Worm (Caenorhabditis elegans) whole organism, L1 larva: ENCODE data around the gene asna-1.

Experiments used
- C04F5.9 ChIP-seq: sonication (generic microtip); optimal IDR thresholded peaks from 2 replicates; lab custom pipeline; 2016; ENCODE audit warnings: missing genetic modification characterization, missing compliant biosample characterization
- C34B4.2 ChIP-seq: sonication (generic microtip); optimal IDR thresholded peaks from 2 replicates; lab custom pipeline; 2017; ENCODE audit warnings: mild to moderate bottlenecking, missing genetic modification characterization, missing compliant biosample characterization
- aha-1 ChIP-seq: fragments of 150-350 bp; optimal IDR thresholded peaks from 2 replicates; lab custom pipeline; 2014; ENCODE audit warnings: missing biosample characterization, missing genetic modification characterization
- ama-1 ChIP-seq: fragments of 150-350 bp; optimal IDR thresholded peaks from 2 replicates; lab custom pipeline; 2014
- ceh-63 ChIP-seq: fragments of 200-800 bp; sonication (Bioruptor generic); optimal IDR thresholded peaks from 2 replicates; lab custom pipeline; 2018; ENCODE audit warnings: mild to moderate bottlenecking, missing genetic modification characterization, missing compliant biosample characterization
- ceh-8 ChIP-seq: fragments of 200-800 bp; sonication (Bioruptor generic); optimal IDR thresholded peaks from 2 replicates; lab custom pipeline; 2018; ENCODE audit warnings: mild to moderate bottlenecking, missing genetic modification characterization, moderate library complexity, missing compliant biosample characterization
- ceh-82 ChIP-seq, 3 experiments: fragments of 150-350 bp in 1 of 3; sonication (generic microtip) in 2 of 3; optimal IDR thresholded peaks; 2 replicates each; lab custom pipeline; 2014 to 2017; ENCODE audit warnings: missing biosample characterization in 3 of 3, missing genetic modification characterization in 3 of 3
- ceh-88 ChIP-seq: fragments of 200-800 bp; sonication (Bioruptor generic); IDR thresholded peaks from 2 replicates; pipeline ENCODE4 v1.3.6; 2022; ENCODE audit warnings: missing genetic modification characterization, missing compliant biosample characterization
- ceh-90 ChIP-seq: sonication (generic microtip); optimal IDR thresholded peaks from 2 replicates; lab custom pipeline; 2016; ENCODE audit warnings: missing genetic modification characterization, missing compliant biosample characterization
- efl-1 ChIP-seq, 4 experiments: fragments of 150-350 bp; optimal IDR thresholded peaks in 3 of 4; peaks in 1 of 4; 1 replicate in 1 of 4; 2 replicates in 3 of 4; lab custom pipeline; 2014; ENCODE audit warnings: missing biosample characterization in 2 of 4, missing genetic modification characterization in 2 of 4, missing genetic modification reagents in 2 of 4
- efl-3 ChIP-seq: fragments of 200-800 bp; sonication (Bioruptor generic); optimal IDR thresholded peaks from 2 replicates; lab custom pipeline; 2018; ENCODE audit warnings: mild to moderate bottlenecking, missing genetic modification characterization, missing compliant biosample characterization
- egl-27 ChIP-seq, 2 experiments: fragments of 150-350 bp in 1 of 2; sonication (generic microtip); optimal IDR thresholded peaks; 3 replicates each; lab custom pipeline; 2017 to 2018; ENCODE audit warnings: missing biosample characterization in 2 of 2, missing genetic modification characterization in 2 of 2, missing genetic modification reagents in 2 of 2
- elt-2 ChIP-seq: sonication (generic microtip); optimal IDR thresholded peaks from 2 replicates; lab custom pipeline; 2016; ENCODE audit warnings: missing genetic modification characterization, mild to moderate bottlenecking, inconsistent platforms, missing compliant biosample characterization, missing genetic modification reagents
- ets-5 ChIP-seq: fragments of 200-800 bp; sonication (Bioruptor generic); IDR thresholded peaks from 2 replicates; pipeline ENCODE4 v1.3.6; 2022; ENCODE audit warnings: missing genetic modification characterization, missing compliant biosample characterization
- fkh-10 ChIP-seq: sonication (generic microtip); optimal IDR thresholded peaks from 2 replicates; lab custom pipeline; 2017; ENCODE audit warnings: missing biosample characterization, missing genetic modification reagents, missing genetic modification characterization
- fkh-4 ChIP-seq: sonication (generic microtip); optimal IDR thresholded peaks from 2 replicates; lab custom pipeline; 2016; ENCODE audit warnings: missing compliant biosample characterization, missing genetic modification characterization, borderline replicate concordance
- fkh-8 ChIP-seq: sonication (generic microtip); optimal IDR thresholded peaks from 2 replicates; lab custom pipeline; 2016; ENCODE audit warnings: mild to moderate bottlenecking, missing genetic modification characterization, missing compliant biosample characterization
- grh-1 ChIP-seq: fragments of 200-800 bp; sonication (Bioruptor generic); IDR thresholded peaks from 2 replicates; pipeline ENCODE4 v1.3.6; 2022; ENCODE audit warnings: missing genetic modification reagents, missing genetic modification characterization, missing compliant biosample characterization
- lin-13 ChIP-seq: fragments of 150-350 bp; optimal IDR thresholded peaks from 2 replicates; lab custom pipeline; 2014; ENCODE audit warnings: missing biosample characterization, missing genetic modification reagents, missing genetic modification characterization
- lin-14 ChIP-seq: fragments of 200-800 bp; sonication (Bioruptor generic); optimal IDR thresholded peaks from 2 replicates; lab custom pipeline; 2018; ENCODE audit warnings: mild to moderate bottlenecking, missing genetic modification characterization, moderate library complexity, missing compliant biosample characterization
- lin-15B ChIP-seq: fragments of 150-350 bp; sonication (generic microtip); optimal IDR thresholded peaks from 3 replicates; lab custom pipeline; 2014; ENCODE audit warnings: missing biosample characterization, missing genetic modification characterization
- lin-35 ChIP-seq, 2 experiments: fragments of 150-350 bp; optimal IDR thresholded peaks; 2 replicates each; lab custom pipeline; 2014; ENCODE audit warnings: missing biosample characterization in 2 of 2, missing genetic modification characterization in 2 of 2, missing genetic modification reagents in 2 of 2
- lir-3 ChIP-seq: sonication (generic microtip); optimal IDR thresholded peaks from 2 replicates; lab custom pipeline; 2016; ENCODE audit warnings: mild to moderate bottlenecking, missing genetic modification characterization, moderate library complexity, missing compliant biosample characterization; ENCODE audit not compliant: poor library complexity
- lsy-2 ChIP-seq, 2 experiments: fragments of 150-350 bp; optimal IDR thresholded peaks; 2 replicates each; lab custom pipeline; 2014; ENCODE audit warnings: missing biosample characterization in 2 of 2, missing genetic modification characterization in 2 of 2
- mab-9 ChIP-seq: fragments of 200-800 bp; sonication (Bioruptor generic); IDR thresholded peaks from 2 replicates; pipeline ENCODE4 v1.3.6; 2022; ENCODE audit warnings: missing genetic modification reagents, missing genetic modification characterization, missing compliant biosample characterization
- mep-1 ChIP-seq: fragments of 150-350 bp; optimal IDR thresholded peaks from 2 replicates; lab custom pipeline; 2014; ENCODE audit warnings: missing biosample characterization, missing genetic modification characterization
- nhr-12 ChIP-seq: sonication (generic microtip); optimal IDR thresholded peaks from 2 replicates; lab custom pipeline; 2017; ENCODE audit warnings: missing biosample characterization, missing genetic modification characterization
- nhr-19 ChIP-seq: fragments of 200-800 bp; sonication (Bioruptor generic); conservative IDR thresholded peaks from 2 replicates; pipeline ENCODE4 v1.3.6; 2022; ENCODE audit warnings: missing genetic modification characterization, missing compliant biosample characterization
- nhr-28 ChIP-seq: fragments of 150-350 bp; optimal IDR thresholded peaks from 2 replicates; lab custom pipeline; 2014; ENCODE audit warnings: missing biosample characterization, missing genetic modification characterization
- nhr-71 ChIP-seq: sonication (generic microtip); optimal IDR thresholded peaks from 2 replicates; lab custom pipeline; 2016; ENCODE audit warnings: mild to moderate bottlenecking, missing genetic modification characterization, moderate library complexity, missing compliant biosample characterization
- nhr-76 ChIP-seq: sonication (generic microtip); optimal IDR thresholded peaks from 2 replicates; lab custom pipeline; 2017; ENCODE audit warnings: missing biosample characterization, missing genetic modification characterization
- nhr-77 ChIP-seq: fragments of 150-350 bp; optimal IDR thresholded peaks from 2 replicates; lab custom pipeline; 2014; ENCODE audit warnings: missing biosample characterization, missing genetic modification characterization
- pax-3 ChIP-seq: fragments of 200-800 bp; sonication (Bioruptor generic); optimal IDR thresholded peaks from 2 replicates; lab custom pipeline; 2018; ENCODE audit warnings: mild to moderate bottlenecking, missing genetic modification characterization, moderate library complexity, missing compliant biosample characterization
- pqm-1 ChIP-seq: sonication (generic microtip); optimal IDR thresholded peaks from 3 replicates; lab custom pipeline; 2017; ENCODE audit warnings: missing biosample characterization, missing genetic modification characterization
- rnt-1 ChIP-seq: sonication (generic microtip); optimal IDR thresholded peaks from 2 replicates; lab custom pipeline; 2016; ENCODE audit warnings: mild to moderate bottlenecking, missing genetic modification characterization, moderate library complexity, missing compliant biosample characterization
- skn-1 ChIP-seq: fragments of 150-350 bp; optimal IDR thresholded peaks from 2 replicates; lab custom pipeline; 2014; ENCODE audit warnings: missing biosample characterization, missing genetic modification characterization
- snpc-4 ChIP-seq: fragments of 150-350 bp; optimal IDR thresholded peaks from 2 replicates; lab custom pipeline; 2014; ENCODE audit warnings: missing biosample characterization, missing genetic modification characterization
- sox-4 ChIP-seq: sonication (generic microtip); optimal IDR thresholded peaks from 2 replicates; lab custom pipeline; 2016; ENCODE audit warnings: missing genetic modification characterization, missing compliant biosample characterization
- sptf-1 ChIP-seq: fragments of 150-350 bp; optimal IDR thresholded peaks from 2 replicates; lab custom pipeline; 2014; ENCODE audit warnings: missing biosample characterization, missing genetic modification characterization
- swsn-7 ChIP-seq: sonication (generic microtip); optimal IDR thresholded peaks from 2 replicates; lab custom pipeline; 2016; ENCODE audit warnings: missing genetic modification characterization, missing compliant biosample characterization
- tbx-2 ChIP-seq: sonication (generic microtip); optimal IDR thresholded peaks from 2 replicates; lab custom pipeline; 2016; ENCODE audit warnings: missing genetic modification characterization, missing compliant biosample characterization
- tlp-1 ChIP-seq: fragments of 150-350 bp; optimal IDR thresholded peaks from 2 replicates; lab custom pipeline; 2014; ENCODE audit warnings: missing biosample characterization, missing genetic modification characterization
- unc-30 ChIP-seq: sonication (generic microtip); optimal IDR thresholded peaks from 2 replicates; lab custom pipeline; 2017; ENCODE audit warnings: missing biosample characterization, missing genetic modification characterization
- unc-62 ChIP-seq: fragments of 150-350 bp; optimal IDR thresholded peaks from 2 replicates; lab custom pipeline; 2014; ENCODE audit warnings: missing biosample characterization, missing genetic modification reagents, missing genetic modification characterization
- unc-98 ChIP-seq: fragments of 200-800 bp; sonication (Bioruptor generic); IDR thresholded peaks from 2 replicates; pipeline ENCODE4 v1.3.6; 2022; ENCODE audit warnings: missing genetic modification characterization, missing compliant biosample characterization
- xbp-1 ChIP-seq: sonication (generic microtip); optimal IDR thresholded peaks from 2 replicates; lab custom pipeline; 2016; ENCODE audit warnings: missing genetic modification characterization, missing compliant biosample characterization
- zag-1 ChIP-seq: fragments of 150-350 bp; optimal IDR thresholded peaks from 2 replicates; lab custom pipeline; 2014; ENCODE audit warnings: missing biosample characterization, missing genetic modification characterization
- zip-4 ChIP-seq: fragments of 200-800 bp; sonication (Bioruptor generic); optimal IDR thresholded peaks from 2 replicates; lab custom pipeline; 2018; ENCODE audit warnings: mild to moderate bottlenecking, missing genetic modification characterization, moderate library complexity, missing compliant biosample characterization
- ztf-11 ChIP-seq, 2 experiments: sonication (generic microtip); optimal IDR thresholded peaks; 2 replicates each; lab custom pipeline; 2016 to 2017; ENCODE audit warnings: missing genetic modification characterization in 2 of 2, missing biosample characterization in 1 of 2, missing compliant biosample characterization in 1 of 2
- ztf-4 ChIP-seq: fragments of 150-350 bp; optimal IDR thresholded peaks from 2 replicates; lab custom pipeline; 2014; ENCODE audit warnings: missing biosample characterization, missing genetic modification characterization

Gene asna-1

ce11 chrIII:8934378-8934777 lies 39.5 kb downstream of the asna-1 start:
- TF ChIP-seq fkh-8 (tag; lab: Kevin White, UChicago) (no peak), efl-1 (optimal IDR thresholded peaks at IDR 0.05; lab: Kevin White, UChicago) (no peak), efl-1 (GFP tag; optimal IDR thresholded peaks at IDR 0.05 in 1 of 2; lab: Kevin White, UChicago) (peak in 1 of 2 experiments; percentile 91)

ce11 chrIII:8937571-8937970 lies 42.7 kb downstream of the asna-1 start:
- TF ChIP-seq nhr-76 (tag; lab: Kevin White, UChicago) = no peak
- peak; percentile 38 for TF ChIP-seq ztf-4
- TF ChIP-seq sox-4 (tag; lab: Kevin White, UChicago) = peak; percentile 34
- peak; percentile 83 for TF ChIP-seq mep-1
- TF ChIP-seq swsn-7 (tag; lab: Kevin White, UChicago) = peak; percentile 76
- TF ChIP-seq lin-13 (GFP tag; lab: Kevin White, UChicago) = peak; percentile 76
- no peak for TF ChIP-seq sptf-1 (tag; lab: Kevin White, UChicago)
- TF ChIP-seq egl-27 (tag; optimal IDR thresholded peaks at IDR 0.05; lab: Kevin White, UChicago) = no peak
- TF ChIP-seq ceh-88 (GFP tag; lab: Robert Waterston, UW) = peak; percentile 32; the same call in 1 of the 2 replicates
- TF ChIP-seq aha-1 (tag; lab: Kevin White, UChicago) = no peak
- no peak for TF ChIP-seq tlp-1 (tag; lab: Kevin White, UChicago)
- no peak for TF ChIP-seq lin-15B (tag; lab: Kevin White, UChicago)
- TF ChIP-seq nhr-77 (tag; lab: Kevin White, UChicago) = peak; percentile 54
- TF ChIP-seq pax-3 (tag; lab: Kevin White, UChicago) = peak; percentile 33
- peak; percentile 7 for TF ChIP-seq zag-1 (tag; lab: Kevin White, UChicago)
- TF ChIP-seq skn-1 (tag; lab: Kevin White, UChicago) = peak; percentile 72
- TF ChIP-seq ets-5 (GFP tag; lab: Robert Waterston, UW) = no peak
- no peak for TF ChIP-seq nhr-12
- peak; percentile 86 for TF ChIP-seq rnt-1 (tag; lab: Kevin White, UChicago)
- TF ChIP-seq ztf-11 (tag; optimal IDR thresholded peaks at IDR 0.05; lab: Kevin White, UChicago) = peak in 1 of 2 experiments; percentile 41
- peak; percentile 72 to 85 for TF ChIP-seq lsy-2 (tag; optimal IDR thresholded peaks at IDR 0.05; lab: Kevin White, UChicago)
- TF ChIP-seq efl-3 (GFP tag; lab: Kevin White, UChicago) = no peak
- no peak for TF ChIP-seq C34B4.2 (tag; lab: Kevin White, UChicago)
- TF ChIP-seq lin-14 (GFP tag; lab: Kevin White, UChicago) = peak; percentile 77
- TF ChIP-seq ceh-63 = no peak
- peak; percentile 68 for TF ChIP-seq fkh-8 (tag; lab: Kevin White, UChicago)
- peak; percentile 73 for TF ChIP-seq xbp-1
- peak; percentile 9 for TF ChIP-seq ceh-8 (GFP tag; lab: Kevin White, UChicago)
- TF ChIP-seq nhr-71 (tag; lab: Kevin White, UChicago) = peak; percentile 83
- TF ChIP-seq pqm-1 (tag; lab: Kevin White, UChicago) = no peak
- TF ChIP-seq fkh-10 = no peak
- peak; percentile 64 to 82 for TF ChIP-seq lin-35 (GFP tag; optimal IDR thresholded peaks at IDR 0.05; lab: Kevin White, UChicago)
- TF ChIP-seq zip-4 (GFP tag; lab: Kevin White, UChicago) = no peak
- TF ChIP-seq ama-1 (lab: Kevin White, UChicago) = no peak
- TF ChIP-seq mab-9 = peak; percentile 38; the same call in 1 of the 2 replicates
- TF ChIP-seq unc-30 (tag; lab: Kevin White, UChicago) = no peak
- TF ChIP-seq lir-3 (tag; lab: Kevin White, UChicago) = peak; percentile 49
- TF ChIP-seq tbx-2 = peak; percentile 73
- TF ChIP-seq grh-1 (GFP tag; lab: Robert Waterston, UW) = no peak
- TF ChIP-seq C04F5.9 (tag; lab: Kevin White, UChicago) = peak; percentile 46
- TF ChIP-seq ceh-82 (tag; optimal IDR thresholded peaks at IDR 0.05; lab: Kevin White, UChicago) = peak; percentile 27 to 74 (median 58)
- peak; percentile 52 for TF ChIP-seq snpc-4 (tag; lab: Kevin White, UChicago)
- TF ChIP-seq ceh-90 (tag; lab: Kevin White, UChicago) = no peak
- TF ChIP-seq nhr-28 (tag; lab: Kevin White, UChicago) = no peak
- peak; percentile 50 for TF ChIP-seq elt-2
- no peak for TF ChIP-seq fkh-4 (tag; lab: Kevin White, UChicago)
- TF ChIP-seq unc-62 (GFP tag; lab: Kevin White, UChicago) = no peak
- peak; percentile 76 for TF ChIP-seq nhr-19
- TF ChIP-seq efl-1 (optimal IDR thresholded peaks at IDR 0.05; lab: Kevin White, UChicago) = peak; percentile 55 to 71
- peak; percentile 47 to 97 for TF ChIP-seq efl-1 (GFP tag; optimal IDR thresholded peaks at IDR 0.05 in 1 of 2; lab: Kevin White, UChicago)
- TF ChIP-seq unc-98 = no peak
